Worm (Caenorhabditis elegans) whole organism, late embryonic: ENCODE measurements around the gene srh-282.

Experiments
- ama-1 ChIP-seq: fragments of 150-350 bp; optimal IDR thresholded peaks from 2 replicates; lab custom pipeline; 2014
- ceh-9 ChIP-seq: sonication (generic microtip); optimal IDR thresholded peaks from 2 replicates; lab custom pipeline; 2016; ENCODE audit warnings: mild to moderate bottlenecking, missing genetic modification characterization, inconsistent platforms, missing compliant biosample characterization
- fkh-10 ChIP-seq: fragments of 150-350 bp; optimal IDR thresholded peaks from 2 replicates; lab custom pipeline; 2014; ENCODE audit warnings: missing biosample characterization, missing genetic modification reagents, missing genetic modification characterization
- gmeb-2 ChIP-seq: sonication (generic microtip); optimal IDR thresholded peaks from 2 replicates; lab custom pipeline; 2016; ENCODE audit warnings: missing genetic modification characterization, inconsistent platforms, missing compliant biosample characterization
- pag-3 ChIP-seq: sonication (generic microtip); optimal IDR thresholded peaks from 2 replicates; lab custom pipeline; 2016; ENCODE audit warnings: missing compliant biosample characterization, missing genetic modification characterization, borderline replicate concordance
- pat-9 ChIP-seq: fragments of 200-800 bp; sonication (Bioruptor generic); optimal IDR thresholded peaks from 2 replicates; lab custom pipeline; 2018; ENCODE audit warnings: mild to moderate bottlenecking, missing genetic modification characterization, moderate library complexity, missing compliant biosample characterization
- pha-4 ChIP-seq: fragments of 150-350 bp; optimal IDR thresholded peaks from 2 replicates; lab custom pipeline; 2018; ENCODE audit warnings: missing biosample characterization, missing genetic modification reagents, missing genetic modification characterization
- tbx-2 ChIP-seq: sonication (generic microtip); optimal IDR thresholded peaks from 2 replicates; lab custom pipeline; 2016; ENCODE audit warnings: missing genetic modification characterization, missing compliant biosample characterization

ce11 chrIV:300307-300706 lies 27.1 kb upstream of the srh-282 start:
- no peak for TF ChIP-seq pha-4 (tag; lab: Kevin White, UChicago)
- no peak for TF ChIP-seq ama-1 (lab: Kevin White, UChicago)
- TF ChIP-seq tbx-2 (tag; lab: Kevin White, UChicago) = no peak
- TF ChIP-seq pat-9 (tag; lab: Kevin White, UChicago) = no peak
- no peak for TF ChIP-seq ceh-9 (tag; lab: Kevin White, UChicago)
- no peak for TF ChIP-seq pag-3 (tag; lab: Kevin White, UChicago)
- no peak for TF ChIP-seq fkh-10 (GFP tag; lab: Kevin White, UChicago)
- no peak for TF ChIP-seq gmeb-2 (tag; lab: Kevin White, UChicago)
